Worm (Caenorhabditis elegans) whole organism, early embryonic: ENCODE data around the gene Y51A2A.5.

Experiments
- F13C5.2 ChIP-seq: sonication (generic microtip); optimal IDR thresholded peaks from 2 replicates; lab custom pipeline; 2017; ENCODE audit warnings: mild to moderate bottlenecking, missing genetic modification characterization, inconsistent platforms, missing compliant biosample characterization
- ama-1 ChIP-seq: fragments of 150-350 bp; optimal IDR thresholded peaks from 2 replicates; lab custom pipeline; 2014
- pes-1 ChIP-seq: fragments of 200-800 bp; sonication (Bioruptor generic); IDR thresholded peaks from 2 replicates; pipeline ENCODE4 v1.3.6; 2022; ENCODE audit warnings: missing genetic modification reagents, missing genetic modification characterization, missing compliant biosample characterization

DNA sequence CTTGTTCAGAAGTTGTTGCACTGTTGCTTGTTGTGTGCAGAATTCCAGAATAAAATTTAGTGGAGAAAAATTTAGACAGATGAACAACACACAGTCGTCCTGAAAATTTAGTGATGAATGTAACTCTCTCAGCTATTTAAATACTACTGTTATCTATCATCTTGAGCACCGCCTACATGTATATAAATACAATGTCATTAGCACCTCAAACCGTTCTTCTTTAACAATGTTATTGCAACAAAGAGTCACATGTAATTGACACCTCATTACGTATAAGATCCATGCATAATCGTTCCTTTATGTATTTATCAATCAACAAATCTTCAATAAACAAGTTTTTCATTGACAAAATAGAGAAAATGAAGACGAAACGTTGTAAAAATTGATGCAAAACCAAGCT lies 17.8 kb upstream of the Y51A2A.5 start, which contains the start of gene Y51A2A.16:
- TF ChIP-seq pes-1 (GFP tag; lab: Robert Waterston, UW) (no peak), F13C5.2 (tag; lab: Kevin White, UChicago) (no peak), ama-1 (lab: Kevin White, UChicago) (no peak)
